Worm (Caenorhabditis elegans) whole organism, late embryonic: ENCODE data around the gene Y43F8B.28.

ENCODE experiments used
- F13H6.1 ChIP-seq: sonication (generic microtip); optimal IDR thresholded peaks from 2 replicates; lab custom pipeline; 2016; ENCODE audit warnings: missing genetic modification characterization, missing compliant biosample characterization
- ahr-1 ChIP-seq: sonication (generic microtip); optimal IDR thresholded peaks from 2 replicates; lab custom pipeline; 2016; ENCODE audit warnings: missing genetic modification characterization, missing compliant biosample characterization
- ama-1 ChIP-seq: fragments of 150-350 bp; optimal IDR thresholded peaks from 2 replicates; lab custom pipeline; 2014
- dmd-4 ChIP-seq: sonication (generic microtip); optimal IDR thresholded peaks from 2 replicates; lab custom pipeline; 2016; ENCODE audit warnings: borderline replicate concordance, missing genetic modification characterization, missing compliant biosample characterization
- fkh-6 ChIP-seq: sonication (generic microtip); optimal IDR thresholded peaks from 2 replicates; lab custom pipeline; 2016; ENCODE audit warnings: missing genetic modification characterization, missing compliant biosample characterization
- lin-11 ChIP-seq: fragments of 200-800 bp; sonication (Bioruptor generic); optimal IDR thresholded peaks from 2 replicates; lab custom pipeline; 2018; ENCODE audit warnings: mild to moderate bottlenecking, missing genetic modification characterization, missing compliant biosample characterization
- nhr-11 ChIP-seq: fragments of 150-350 bp; optimal IDR thresholded peaks from 2 replicates; lab custom pipeline; 2014; ENCODE audit warnings: missing biosample characterization, missing genetic modification characterization
- odd-2 ChIP-seq: sonication (generic microtip); optimal IDR thresholded peaks from 2 replicates; lab custom pipeline; 2017; ENCODE audit warnings: antibody characterized with exemption, mild to moderate bottlenecking, missing genetic modification characterization, missing compliant biosample characterization
- pha-4 ChIP-seq: fragments of 150-350 bp; optimal IDR thresholded peaks from 2 replicates; lab custom pipeline; 2018; ENCODE audit warnings: missing biosample characterization, missing genetic modification reagents, missing genetic modification characterization

DNA sequence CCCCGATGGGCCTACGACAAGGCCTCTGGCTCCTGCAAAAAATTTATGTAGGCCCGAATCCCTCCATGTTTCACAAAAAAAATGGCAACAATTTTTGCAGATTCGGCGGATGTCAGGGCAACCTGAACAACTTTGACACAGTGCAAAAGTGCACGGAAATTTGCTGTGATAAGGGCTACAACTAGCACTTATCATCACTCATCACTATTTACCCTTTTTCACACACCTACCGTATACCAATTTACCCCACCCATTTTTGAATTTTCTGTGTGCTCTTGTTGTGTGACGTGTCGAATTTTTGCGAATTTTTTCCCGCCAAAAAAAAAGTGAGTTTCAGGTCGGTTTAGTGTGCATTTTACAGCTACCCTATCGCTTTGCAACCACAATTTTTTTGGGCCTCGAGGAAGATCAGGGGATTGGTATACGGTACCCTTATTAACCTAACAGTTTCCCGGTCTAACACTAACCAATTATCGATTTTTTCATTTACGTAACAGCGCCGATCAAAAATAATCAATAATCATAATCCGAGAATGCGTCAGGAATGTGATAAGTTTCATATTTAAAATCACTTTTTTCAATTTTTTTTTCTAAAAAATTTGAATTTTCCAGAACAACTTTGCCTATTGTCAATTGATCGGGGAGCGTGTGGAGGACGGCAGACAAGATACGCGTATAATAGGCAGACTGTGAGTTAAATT, 33.5 kb downstream of the Y43F8B.28 start:
- TF ChIP-seq fkh-6 (no peak), F13H6.1 (tag; lab: Kevin White, UChicago) (no peak), pha-4 (tag; lab: Kevin White, UChicago) (no peak), ama-1 (lab: Kevin White, UChicago) (no peak), dmd-4 (tag; lab: Kevin White, UChicago) (no peak), odd-2 (no peak), ahr-1 (tag; lab: Kevin White, UChicago) (no peak), nhr-11 (tag; lab: Kevin White, UChicago) (no peak), lin-11 (tag; lab: Kevin White, UChicago) (no peak)
